Fruit fly (Drosophila melanogaster): ENCODE measurements around the gene CG15370.

The CG15370 gene

dm6 chrX:9248040-9248439 lies 22.8 kb downstream of the CG15370 start (continued):
- TF ChIP-seq tgo (GFP tag; IDR thresholded peaks at IDR 0.05), result no peak
- no peak for TF ChIP-seq CG13123 (GFP tag; optimal IDR thresholded peaks at IDR 0.05)
- TF ChIP-seq sr (GFP tag; IDR thresholded peaks at IDR 0.05), result no peak
- TF ChIP-seq CG9727 (GFP tag; optimal IDR thresholded peaks at IDR 0.05), result peak; percentile 33
- TF ChIP-seq prd (optimal IDR thresholded peaks at IDR 0.05), result no peak
- TF ChIP-seq prd (GFP tag; IDR thresholded peaks at IDR 0.05), result peak; percentile 53; the same call in 2 of the 3 replicates
- TF ChIP-seq CG12391 (tag; optimal IDR thresholded peaks at IDR 0.05), result peak; percentile 35
- no peak for TF ChIP-seq CG3847 (GFP tag; IDR thresholded peaks at IDR 0.05)
- no peak for TF ChIP-seq insv (GFP tag; optimal IDR thresholded peaks at IDR 0.05)
- no peak for TF ChIP-seq CG9609 (GFP tag; optimal IDR thresholded peaks at IDR 0.05)
- TF ChIP-seq chn (GFP tag; optimal IDR thresholded peaks at IDR 0.05), result peak; percentile 15
- no peak for TF ChIP-seq CG7987 (GFP tag; optimal IDR thresholded peaks at IDR 0.05)
- TF ChIP-seq tll (GFP tag; optimal IDR thresholded peaks at IDR 0.05), result no peak
- TF ChIP-seq HHEX (GFP tag; optimal IDR thresholded peaks at IDR 0.05), result no peak
- no peak for TF ChIP-seq pum (GFP tag; optimal IDR thresholded peaks at IDR 0.05)
- peak; percentile 29 for TF ChIP-seq unpg (GFP tag; optimal IDR thresholded peaks at IDR 0.05)
- no peak for TF ChIP-seq CG8089 (GFP tag; optimal IDR thresholded peaks at IDR 0.05)
- TF ChIP-seq sens-2 (GFP tag; IDR thresholded peaks at IDR 0.05), result no peak
- TF ChIP-seq zf30C (GFP tag; optimal IDR thresholded peaks at IDR 0.05), result peak; percentile 69
- TF ChIP-seq CG6791 (GFP tag; IDR thresholded peaks at IDR 0.05; ENCODE audit: partially characterized antibody), result no peak
- TF ChIP-seq gsb-n (tag; optimal IDR thresholded peaks at IDR 0.05), result peak; percentile 21
- peak; percentile 14 for TF ChIP-seq CG13424 (tag; optimal IDR thresholded peaks at IDR 0.05)

dm6 chrX:9250161-9250831 lies 25.1 kb downstream of the CG15370 start, which contains the start of gene CG17754:
CG17754 (plus strand) TSS chrX:9250420.
- TF ChIP-seq pum (GFP tag; optimal IDR thresholded peaks at IDR 0.05), result no peak
- TF ChIP-seq fru (optimal IDR thresholded peaks at IDR 0.05), result no peak
- no peak for TF ChIP-seq CG18764 (GFP tag; optimal IDR thresholded peaks at IDR 0.05)
- no peak for TF ChIP-seq klu (GFP tag; IDR thresholded peaks at IDR 0.05)
- TF ChIP-seq CG7839 (tag; optimal IDR thresholded peaks at IDR 0.05), result no peak
- peak; percentile 8 for TF ChIP-seq CG1603 (tag; optimal IDR thresholded peaks at IDR 0.05)
- TF ChIP-seq gcm (GFP tag; optimal IDR thresholded peaks at IDR 0.05), result no peak
- no peak for TF ChIP-seq CG10654 (GFP tag; optimal IDR thresholded peaks at IDR 0.05)
- no peak for TF ChIP-seq Vsx1 (GFP tag; optimal IDR thresholded peaks at IDR 0.05)
- TF ChIP-seq Fer2 (tag; optimal IDR thresholded peaks at IDR 0.05), result no peak
- TF ChIP-seq Ptx1 (GFP tag; IDR thresholded peaks at IDR 0.05), result no peak
- TF ChIP-seq da (GFP tag; optimal IDR thresholded peaks at IDR 0.05), result no peak
- no peak for TF ChIP-seq inv (GFP tag; IDR thresholded peaks at IDR 0.05; ENCODE audit: partially characterized antibody)
- peak; percentile 2 for TF ChIP-seq HmgZ (tag; optimal IDR thresholded peaks at IDR 0.05)
- TF ChIP-seq slou (GFP tag; optimal IDR thresholded peaks at IDR 0.05), result no peak
- TF ChIP-seq NfI (GFP tag; optimal IDR thresholded peaks at IDR 0.05), result no peak
- TF ChIP-seq dysf (GFP tag; IDR thresholded peaks at IDR 0.05), result no peak
- no peak for TF ChIP-seq CG11695 (GFP tag; IDR thresholded peaks at IDR 0.05)
- TF ChIP-seq CG18619 (GFP tag; optimal IDR thresholded peaks at IDR 0.05), result no peak
- TF ChIP-seq Side (GFP tag; optimal IDR thresholded peaks at IDR 0.05), result no peak
- TF ChIP-seq Sry-β (GFP tag; optimal IDR thresholded peaks at IDR 0.05), result no peak
- TF ChIP-seq CG3847 (GFP tag; IDR thresholded peaks at IDR 0.05), result peak; percentile 38
- TF ChIP-seq Atf-2 (GFP tag; optimal IDR thresholded peaks at IDR 0.05), result no peak
- TF ChIP-seq CG18262 (tag; optimal IDR thresholded peaks at IDR 0.05), result no peak
- peak; percentile 21 for TF ChIP-seq Hmr (GFP tag; optimal IDR thresholded peaks at IDR 0.05)
- peak; percentile 17 for TF ChIP-seq CG30020 (tag; optimal IDR thresholded peaks at IDR 0.05)
- no peak for TF ChIP-seq CG8765 (GFP tag; IDR thresholded peaks at IDR 0.05)
- TF ChIP-seq CG6254 (GFP tag; optimal IDR thresholded peaks at IDR 0.05), result no peak
- no peak for TF ChIP-seq chn (GFP tag; optimal IDR thresholded peaks at IDR 0.05)
- TF ChIP-seq CG30431 (GFP tag; optimal IDR thresholded peaks at IDR 0.05), result no peak
- TF ChIP-seq CG5953 (GFP tag; IDR thresholded peaks at IDR 0.05), result no peak
